Worm (Caenorhabditis elegans) whole organism, L4 larva: ENCODE results near the gene ZC13.10.

Source experiments
- F49E8.2 ChIP-seq: sonication (generic microtip); optimal IDR thresholded peaks from 2 replicates; lab custom pipeline; 2016; ENCODE audit warnings: missing compliant biosample characterization, mild to moderate bottlenecking, missing genetic modification characterization, borderline replicate concordance
- dpl-1 ChIP-seq: fragments of 150-350 bp; optimal IDR thresholded peaks from 2 replicates; lab custom pipeline; 2014; ENCODE audit warnings: missing biosample characterization, missing genetic modification reagents, missing genetic modification characterization
- fos-1 ChIP-seq: fragments of 150-350 bp; optimal IDR thresholded peaks from 2 replicates; lab custom pipeline; 2014; ENCODE audit warnings: missing biosample characterization, missing genetic modification characterization
- lin-13 ChIP-seq: fragments of 150-350 bp; optimal IDR thresholded peaks from 2 replicates; lab custom pipeline; 2014; ENCODE audit warnings: missing biosample characterization, missing genetic modification reagents, missing genetic modification characterization
- lin-15B ChIP-seq: fragments of 150-350 bp; sonication (generic microtip); optimal IDR thresholded peaks from 3 replicates; lab custom pipeline; 2014; ENCODE audit warnings: missing biosample characterization, missing genetic modification characterization
- lin-38 ChIP-seq: fragments of 200-800 bp; sonication (Bioruptor generic); IDR thresholded peaks from 2 replicates; pipeline ENCODE4 v1.3.6; 2022; ENCODE audit warnings: missing genetic modification reagents, missing genetic modification characterization, missing compliant biosample characterization
- madf-9 ChIP-seq: fragments of 200-800 bp; sonication (Bioruptor generic); conservative IDR thresholded peaks from 2 replicates; pipeline ENCODE4 v1.3.6; 2022; ENCODE audit warnings: missing genetic modification reagents, missing genetic modification characterization, missing compliant biosample characterization
- nhr-102 ChIP-seq: sonication (generic microtip); optimal IDR thresholded peaks from 2 replicates; lab custom pipeline; 2016; ENCODE audit warnings: mild to moderate bottlenecking, missing genetic modification characterization, moderate library complexity, missing compliant biosample characterization
- nhr-11 ChIP-seq: fragments of 150-350 bp; optimal IDR thresholded peaks from 2 replicates; lab custom pipeline; 2014; ENCODE audit warnings: missing biosample characterization, missing genetic modification characterization
- nhr-237 ChIP-seq: sonication (generic microtip); optimal IDR thresholded peaks from 2 replicates; lab custom pipeline; 2017; ENCODE audit warnings: missing biosample characterization, missing genetic modification characterization
- nhr-28 ChIP-seq: fragments of 150-350 bp; optimal IDR thresholded peaks from 2 replicates; lab custom pipeline; 2014; ENCODE audit warnings: missing biosample characterization, missing genetic modification characterization
- unc-39 ChIP-seq: sonication (generic microtip); optimal IDR thresholded peaks from 2 replicates; lab custom pipeline; 2017; ENCODE audit warnings: missing biosample characterization, missing genetic modification characterization
- unc-62 ChIP-seq, 3 experiments: fragments of 150-350 bp in 1 of 3; sonication (generic microtip); optimal IDR thresholded peaks in 2 of 3; peaks in 1 of 3; 1 replicate in 1 of 3; 2 replicates in 2 of 3; lab custom pipeline; 2014 to 2017; ENCODE audit warnings: missing biosample characterization in 3 of 3, missing genetic modification characterization in 3 of 3, missing genetic modification reagents in 3 of 3, missing genotype in 1 of 3

DNA sequence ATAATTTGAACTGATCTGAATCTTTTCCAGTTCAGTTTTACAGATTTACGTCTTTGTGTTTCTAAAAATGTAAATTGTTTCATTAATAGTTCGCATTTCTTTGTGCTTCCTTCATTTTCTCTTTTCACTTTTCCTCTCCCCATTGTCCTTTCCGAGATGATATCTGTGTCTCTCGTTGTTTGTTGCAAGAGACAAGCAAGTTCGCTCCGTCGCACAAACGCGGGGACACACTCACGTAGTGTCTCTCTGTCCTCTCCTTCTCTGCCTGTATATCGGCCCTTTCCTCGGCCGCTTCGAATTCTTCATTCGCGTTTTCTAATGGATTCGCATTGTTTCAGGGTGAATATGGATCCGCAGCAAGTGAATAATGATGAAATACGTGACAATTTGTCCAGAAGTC is 25.5 kb downstream of the ZC13.10 start, which contains the start of gene ZC13.1:
- peak; percentile 89 for TF ChIP-seq lin-38 (GFP tag; lab: Robert Waterston, UW)
- no peak for TF ChIP-seq unc-62 (GFP tag; optimal IDR thresholded peaks at IDR 0.05 in 1 of 2; lab: Kevin White, UChicago)
- TF ChIP-seq unc-62 (tag; optimal IDR thresholded peaks at IDR 0.05; lab: Kevin White, UChicago) = no peak
- TF ChIP-seq nhr-237 (tag; lab: Kevin White, UChicago) = no peak
- TF ChIP-seq nhr-28 = peak; percentile 84
- peak; percentile 26 for TF ChIP-seq nhr-11
- TF ChIP-seq unc-39 (tag; lab: Kevin White, UChicago) = no peak
- peak; percentile 54 for TF ChIP-seq dpl-1 (GFP tag; lab: Kevin White, UChicago)
- TF ChIP-seq lin-13 (GFP tag; lab: Kevin White, UChicago) = peak; percentile 45
- TF ChIP-seq madf-9 (GFP tag; lab: Robert Waterston, UW) = no peak
- no peak for TF ChIP-seq lin-15B (tag; lab: Kevin White, UChicago)
- TF ChIP-seq fos-1 (tag; lab: Kevin White, UChicago) = no peak
- no peak for TF ChIP-seq nhr-102
- TF ChIP-seq F49E8.2 (tag; lab: Kevin White, UChicago) = no peak
